Worm (Caenorhabditis elegans) whole organism, L2 larva: Measurements from ENCODE around the gene C14C10.10.

Experiments
- R02D3.7 ChIP-seq: fragments of 150-350 bp; optimal IDR thresholded peaks from 2 replicates; lab custom pipeline; 2014; ENCODE audit warnings: missing biosample characterization, missing genetic modification characterization
- fos-1 ChIP-seq: fragments of 150-350 bp; optimal IDR thresholded peaks from 2 replicates; lab custom pipeline; 2014; ENCODE audit warnings: missing biosample characterization, missing genetic modification characterization
- nhr-11 ChIP-seq: fragments of 150-350 bp; optimal IDR thresholded peaks from 2 replicates; lab custom pipeline; 2014; ENCODE audit warnings: missing biosample characterization, missing genetic modification characterization
- nhr-129 ChIP-seq: fragments of 150-350 bp; optimal IDR thresholded peaks from 2 replicates; lab custom pipeline; 2014; ENCODE audit warnings: missing biosample characterization, missing genetic modification characterization
- snpc-4 ChIP-seq: fragments of 150-350 bp; optimal IDR thresholded peaks from 2 replicates; lab custom pipeline; 2014; ENCODE audit warnings: missing biosample characterization, missing genetic modification characterization

DNA sequence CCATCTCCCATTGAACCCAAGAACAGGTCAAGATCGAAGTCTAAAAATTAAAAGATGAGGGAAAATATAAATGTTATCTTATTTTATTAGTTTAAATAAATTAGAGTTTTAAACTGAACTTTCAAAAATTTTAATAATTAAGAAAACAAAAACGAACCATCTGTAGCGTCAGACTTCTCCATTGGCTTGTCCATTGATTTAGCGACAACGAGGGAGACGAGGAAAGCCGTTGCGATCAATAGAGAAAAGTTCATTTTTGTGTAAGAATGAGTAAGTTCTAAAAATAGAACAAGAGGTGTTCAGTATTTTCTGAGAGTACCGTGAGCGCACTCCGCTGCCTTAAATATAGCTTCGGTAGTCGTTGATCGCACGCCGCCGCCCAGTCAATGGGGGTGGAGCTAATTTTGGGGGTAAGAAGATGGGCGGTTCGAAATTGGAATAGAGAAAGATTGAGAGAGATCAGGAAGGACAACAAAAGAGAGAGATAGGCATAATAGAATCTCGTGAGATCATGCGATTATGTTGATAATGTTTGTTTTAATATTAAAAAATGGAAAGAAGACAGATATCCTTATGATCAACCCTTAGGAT, 48.8 kb downstream of the C14C10.10 start, which contains the start of gene F45D3.3:
- no peak for TF ChIP-seq nhr-129
- no peak for TF ChIP-seq R02D3.7 (tag; lab: Kevin White, UChicago)
- TF ChIP-seq nhr-11 (tag; lab: Kevin White, UChicago), result no peak
- no peak for TF ChIP-seq fos-1 (tag; lab: Kevin White, UChicago)
- no peak for TF ChIP-seq snpc-4 (tag; lab: Kevin White, UChicago)
